Worm (Caenorhabditis elegans): ENCODE measurements around the gene Y46H3A.5.
A peak's percentile ranks its signal among the peaks of the same experiment; 100 is the strongest.

Gene Y46H3A.5

DNA sequence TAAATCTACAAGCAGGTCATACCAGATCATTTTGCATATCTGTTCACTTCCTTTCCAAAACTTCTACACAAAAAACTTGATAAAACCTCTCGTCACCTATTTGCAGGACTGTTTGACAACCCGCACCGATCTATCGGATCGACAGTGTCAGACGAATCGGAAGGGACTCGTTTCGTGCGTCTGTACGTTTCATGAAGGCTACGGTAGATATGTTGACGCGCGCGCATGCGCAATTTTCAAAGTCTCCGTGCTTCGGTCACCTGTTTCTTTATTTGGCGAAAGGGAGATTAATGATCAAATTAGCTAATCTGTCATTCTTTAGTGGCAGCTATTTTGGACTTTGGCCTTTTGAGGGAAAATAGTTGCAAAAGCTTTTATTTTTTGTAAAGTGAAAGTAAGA lies 25.2 kb downstream of the Y46H3A.5 start:
- TF ChIP-seq ceh-9 (tag; optimal IDR thresholded peaks at IDR 0.05) = no peak
- TF ChIP-seq tbx-7 (tag; optimal IDR thresholded peaks at IDR 0.05) = no peak
- no peak for TF ChIP-seq dve-1 (tag; optimal IDR thresholded peaks at IDR 0.05)
- no peak for TF ChIP-seq lin-11 (tag; optimal IDR thresholded peaks at IDR 0.05)
- TF ChIP-seq syd-9 (tag; optimal IDR thresholded peaks at IDR 0.05) = no peak
- TF ChIP-seq rnt-1 (tag; optimal IDR thresholded peaks at IDR 0.05) = no peak
- TF ChIP-seq che-1 (tag; optimal IDR thresholded peaks at IDR 0.05) = no peak
- no peak for TF ChIP-seq pha-4 (tag; optimal IDR thresholded peaks at IDR 0.05)
- no peak for TF ChIP-seq npax-4 (tag; optimal IDR thresholded peaks at IDR 0.05)
- no peak for TF ChIP-seq hlh-15 (tag; optimal IDR thresholded peaks at IDR 0.05)
- no peak for TF ChIP-seq unc-3 (GFP tag; conservative IDR thresholded peaks at IDR 0.05)
- TF ChIP-seq unc-3 (tag; optimal IDR thresholded peaks at IDR 0.05) = no peak
- TF ChIP-seq ceh-31 (tag; optimal IDR thresholded peaks at IDR 0.05) = no peak
- TF ChIP-seq ceh-45 (GFP tag; IDR thresholded peaks at IDR 0.05) = no peak
- TF ChIP-seq zip-5 (tag; optimal IDR thresholded peaks at IDR 0.05) = no peak
- TF ChIP-seq gmeb-2 (tag; optimal IDR thresholded peaks at IDR 0.05) = no peak

DNA sequence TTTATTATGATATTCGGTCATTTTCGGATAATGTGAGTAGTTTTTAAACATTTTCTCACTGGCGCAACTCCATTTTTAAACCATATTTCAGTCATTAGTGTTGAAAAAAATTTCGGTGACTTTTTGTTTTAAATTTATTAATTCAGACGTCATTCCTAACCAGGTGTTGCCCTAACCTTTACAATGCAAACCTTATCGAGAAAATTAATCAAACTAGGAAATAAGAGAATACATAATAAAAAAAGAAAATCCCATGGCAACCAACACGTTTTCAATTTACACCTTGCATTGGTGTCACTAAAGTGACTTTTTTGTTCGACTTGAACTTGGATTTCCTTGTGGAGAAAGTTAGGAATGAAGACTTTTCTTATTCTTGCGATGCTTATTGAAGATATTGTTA lies 26.5 kb downstream of the Y46H3A.5 start, which contains the start of gene F36H9.2:
TSS of gene F36H9.2 (plus strand) at position 301 of the 400 bp plus-strand sequence.
- TF ChIP-seq unc-55 (GFP tag; optimal IDR thresholded peaks at IDR 0.05) (no peak), dve-1 (tag; optimal IDR thresholded peaks at IDR 0.05) (no peak), C38D4.7 (GFP tag; optimal IDR thresholded peaks at IDR 0.05) (no peak), pat-9 (tag; optimal IDR thresholded peaks at IDR 0.05) (no peak), hlh-8 (tag; optimal IDR thresholded peaks at IDR 0.05) (no peak), ttx-3 (tag; optimal IDR thresholded peaks at IDR 0.05) (no peak), npax-4 (tag; optimal IDR thresholded peaks at IDR 0.05) (no peak), K02D7.2 (tag; optimal IDR thresholded peaks at IDR 0.05) (no peak), ahr-1 (tag; optimal IDR thresholded peaks at IDR 0.05) (no peak), rnt-1 (tag; optimal IDR thresholded peaks at IDR 0.05) (no peak), nhr-232 (tag; optimal IDR thresholded peaks at IDR 0.05) (no peak), ceh-30 (tag; optimal IDR thresholded peaks at IDR 0.05) (no peak)

DNA sequence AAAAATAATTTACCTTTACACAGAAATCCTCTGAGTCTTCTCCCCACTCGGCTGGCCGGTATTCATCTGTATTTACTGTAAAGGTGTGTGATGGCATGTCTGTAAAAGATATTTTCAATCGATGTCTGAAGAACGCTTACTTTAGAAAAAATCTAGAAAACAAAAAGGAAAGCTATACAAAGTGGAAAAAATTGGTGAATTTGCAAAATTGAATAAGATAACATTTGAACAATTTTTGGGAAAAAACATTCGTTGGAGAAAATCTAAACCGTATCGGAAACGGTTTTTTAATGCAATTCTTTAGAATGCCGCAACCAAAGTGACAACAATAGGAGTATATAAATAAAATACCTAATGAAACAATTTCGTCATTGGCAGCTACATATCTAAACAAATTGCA lies 32.8 kb downstream of the Y46H3A.5 start, which contains the start of gene F36H9.5:
TSS of gene F36H9.5 (minus strand) at position 101 of the 400 bp plus-strand sequence.
- TF ChIP-seq pax-1 (tag; optimal IDR thresholded peaks at IDR 0.05) = no peak
- TF ChIP-seq hlh-15 (tag; optimal IDR thresholded peaks at IDR 0.05) = no peak
- TF ChIP-seq ztf-16 (tag; optimal IDR thresholded peaks at IDR 0.05) = no peak
- no peak for TF ChIP-seq fkh-10 (GFP tag; optimal IDR thresholded peaks at IDR 0.05)
- TF ChIP-seq odd-2 (tag; optimal IDR thresholded peaks at IDR 0.05) = no peak

DNA sequence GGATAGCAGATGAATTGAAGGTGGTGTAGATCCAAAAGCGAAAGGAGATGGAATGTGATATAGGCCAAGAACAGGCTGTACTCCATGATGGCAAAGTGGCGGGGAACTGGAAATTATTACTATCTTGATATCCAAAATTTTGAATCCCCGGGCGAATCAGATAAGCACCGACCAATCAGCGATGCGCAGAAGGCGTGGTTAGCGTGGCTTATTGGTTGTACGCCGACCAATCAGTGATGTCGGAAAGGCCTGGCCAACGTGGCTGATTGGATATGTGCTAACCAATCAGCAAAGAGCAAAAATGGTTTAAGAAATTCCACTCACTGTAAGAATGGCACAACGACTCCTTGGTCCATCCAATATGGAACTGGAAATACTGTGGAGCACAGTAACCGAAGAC lies 34.7 kb downstream of the Y46H3A.5 start:
- TF ChIP-seq npax-4 (tag; optimal IDR thresholded peaks at IDR 0.05) (no peak), nfya-1 (tag; optimal IDR thresholded peaks at IDR 0.05) (peak; percentile 85)

DNA sequence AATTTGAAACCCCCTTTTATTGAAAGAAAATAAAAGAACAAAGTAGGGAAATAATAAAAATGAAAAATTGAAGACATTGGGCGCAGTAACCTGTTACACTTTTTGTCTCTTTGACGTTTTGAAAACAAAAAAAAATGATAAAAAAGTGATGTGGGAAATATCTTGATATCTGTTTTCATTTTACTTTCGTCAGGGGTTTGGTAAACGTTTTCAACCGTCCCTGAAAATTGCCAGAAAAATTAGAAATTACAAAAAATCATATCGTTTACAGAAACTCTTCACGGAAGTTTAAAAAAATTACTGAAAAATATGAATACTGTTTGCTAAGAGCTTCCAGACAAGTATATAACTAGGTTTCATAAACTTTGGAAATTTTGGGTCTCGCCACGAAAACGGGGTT lies 35.5 kb downstream of the Y46H3A.5 start, which contains the start of gene F36H9.4:
TSS of gene F36H9.4 (minus strand) at position 101 of the 400 bp plus-strand sequence.
- TF ChIP-seq ceh-14 (tag; optimal IDR thresholded peaks at IDR 0.05) = no peak
- TF ChIP-seq ceh-31 (tag; optimal IDR thresholded peaks at IDR 0.05) = no peak
- no peak for TF ChIP-seq K09A11.1 (tag; optimal IDR thresholded peaks at IDR 0.05; ENCODE audit: insufficient read depth)
- TF ChIP-seq T23F11.4 (GFP tag; optimal IDR thresholded peaks at IDR 0.05) = no peak
- no peak for TF ChIP-seq lim-6 (tag; optimal IDR thresholded peaks at IDR 0.05)
- TF ChIP-seq ceh-30 (tag; optimal IDR thresholded peaks at IDR 0.05) = no peak
- TF ChIP-seq fax-1 (tag; optimal IDR thresholded peaks at IDR 0.05) = no peak
- no peak for TF ChIP-seq madf-2 (tag; optimal IDR thresholded peaks at IDR 0.05)
- TF ChIP-seq nfya-1 (tag; optimal IDR thresholded peaks at IDR 0.05) = no peak
- no peak for TF ChIP-seq ttx-3 (tag; optimal IDR thresholded peaks at IDR 0.05)
- TF ChIP-seq che-1 (tag; optimal IDR thresholded peaks at IDR 0.05) = no peak
- no peak for TF ChIP-seq hlh-15 (tag; optimal IDR thresholded peaks at IDR 0.05)
- no peak for TF ChIP-seq ceh-22 (tag; optimal IDR thresholded peaks at IDR 0.05)
- TF ChIP-seq npax-4 (tag; optimal IDR thresholded peaks at IDR 0.05) = no peak
- no peak for TF ChIP-seq pat-9 (tag; optimal IDR thresholded peaks at IDR 0.05)

All from whole organism, late embryonic.